Worm (Caenorhabditis elegans): ENCODE data around the gene nas-29.

The nas-29 gene

ce11 chrII:5180272-5180671 is 38.4 kb upstream of the nas-29 start:
- TF ChIP-seq nhr-6 (tag; optimal IDR thresholded peaks at IDR 0.05): no peak
- TF ChIP-seq sem-4 (tag; optimal IDR thresholded peaks at IDR 0.05): no peak
- no peak for TF ChIP-seq unc-55 (GFP tag; optimal IDR thresholded peaks at IDR 0.05)
- TF ChIP-seq Y55F3AM.14 (GFP tag; optimal IDR thresholded peaks at IDR 0.05): no peak
- no peak for TF ChIP-seq elt-1 (tag; optimal IDR thresholded peaks at IDR 0.05)
- TF ChIP-seq nhr-23 (tag; optimal IDR thresholded peaks at IDR 0.05): no peak
- TF ChIP-seq lin-11 (tag; optimal IDR thresholded peaks at IDR 0.05): no peak
- TF ChIP-seq lin-39 (tag; optimal IDR thresholded peaks at IDR 0.05): no peak
- TF ChIP-seq lsy-2 (tag; optimal IDR thresholded peaks at IDR 0.05): no peak
- TF ChIP-seq zag-1 (tag; optimal IDR thresholded peaks at IDR 0.05): no peak
- no peak for TF ChIP-seq nhr-77 (tag; optimal IDR thresholded peaks at IDR 0.05)
- TF ChIP-seq sma-9 (GFP tag; optimal IDR thresholded peaks at IDR 0.05): no peak
- TF ChIP-seq sma-9 (tag; optimal IDR thresholded peaks at IDR 0.05): no peak
- no peak for TF ChIP-seq ceh-82 (tag; optimal IDR thresholded peaks at IDR 0.05)
- no peak for TF ChIP-seq ZK546.5 (tag; optimal IDR thresholded peaks at IDR 0.05)
- no peak for TF ChIP-seq mab-5 (tag; optimal IDR thresholded peaks at IDR 0.05)

- TF ChIP-seq ztf-4 (tag; optimal IDR thresholded peaks at IDR 0.05) (no peak), ZK546.5 (tag; optimal IDR thresholded peaks at IDR 0.05) (no peak), crh-2 (tag; optimal IDR thresholded peaks at IDR 0.05) (no peak), mdl-1 (tag; optimal IDR thresholded peaks at IDR 0.05) (no peak), ama-1 (optimal IDR thresholded peaks at IDR 0.05) (peak; percentile 23), sem-4 (tag; optimal IDR thresholded peaks at IDR 0.05) (no peak), ztf-11 (tag; optimal IDR thresholded peaks at IDR 0.05) (no peak)
Observed at ce11 chrII:5178609-5179008, 36.8 kb upstream of the nas-29 start.

ce11 chrII:5177902-5178301 is 36.1 kb upstream of the nas-29 start, which contains the start of gene C27D6.12:
TSS of gene C27D6.12 (minus strand) at chrII:5178002.
- TF ChIP-seq skn-1 (tag; optimal IDR thresholded peaks at IDR 0.05) (no peak), mab-5 (tag; optimal IDR thresholded peaks at IDR 0.05) (no peak), nhr-11 (tag; optimal IDR thresholded peaks at IDR 0.05) (no peak), dmd-4 (tag; optimal IDR thresholded peaks at IDR 0.05) (no peak), ztf-11 (tag; optimal IDR thresholded peaks at IDR 0.05) (no peak), zag-1 (tag; optimal IDR thresholded peaks at IDR 0.05) (no peak), sma-3 (GFP tag; optimal IDR thresholded peaks at IDR 0.05) (no peak), mbf-1 (tag; optimal IDR thresholded peaks at IDR 0.05) (no peak), mdl-1 (tag; optimal IDR thresholded peaks at IDR 0.05) (no peak), crh-2 (tag; optimal IDR thresholded peaks at IDR 0.05) (no peak), ceh-82 (tag; optimal IDR thresholded peaks at IDR 0.05) (no peak), fos-1 (tag; optimal IDR thresholded peaks at IDR 0.05) (no peak), lin-11 (tag; optimal IDR thresholded peaks at IDR 0.05) (no peak), nhr-12 (tag; optimal IDR thresholded peaks at IDR 0.05) (no peak)

ce11 chrII:5176934-5177333 is 35.1 kb upstream of the nas-29 start:
- TF ChIP-seq peb-1 (tag; optimal IDR thresholded peaks at IDR 0.05) (no peak), fos-1 (tag; optimal IDR thresholded peaks at IDR 0.05) (no peak), dmd-4 (tag; optimal IDR thresholded peaks at IDR 0.05) (no peak), ama-1 (optimal IDR thresholded peaks at IDR 0.05) (no peak), nhr-25 (tag; optimal IDR thresholded peaks at IDR 0.05) (no peak), sma-3 (GFP tag; optimal IDR thresholded peaks at IDR 0.05) (no peak), ztf-4 (tag; optimal IDR thresholded peaks at IDR 0.05) (no peak), elt-3 (tag; optimal IDR thresholded peaks at IDR 0.05) (no peak), mab-5 (tag; optimal IDR thresholded peaks at IDR 0.05) (no peak), elt-1 (tag; optimal IDR thresholded peaks at IDR 0.05) (no peak), egl-27 (tag; optimal IDR thresholded peaks at IDR 0.05) (no peak), Y55F3AM.14 (GFP tag; optimal IDR thresholded peaks at IDR 0.05) (no peak), lin-11 (tag; optimal IDR thresholded peaks at IDR 0.05) (no peak)

ce11 chrII:5174370-5174769 is 32.5 kb upstream of the nas-29 start, which contains the start of gene C27D6.3:
TSS of gene C27D6.3 (minus strand) at chrII:5174470.
- TF ChIP-seq lsy-2 (tag; optimal IDR thresholded peaks at IDR 0.05): no peak
- no peak for TF ChIP-seq nhr-12 (tag; optimal IDR thresholded peaks at IDR 0.05)
- TF ChIP-seq unc-62 (GFP tag; optimal IDR thresholded peaks at IDR 0.05): no peak
- no peak for TF ChIP-seq mab-5 (tag; optimal IDR thresholded peaks at IDR 0.05)
- no peak for TF ChIP-seq elt-1 (tag; optimal IDR thresholded peaks at IDR 0.05)
- TF ChIP-seq C34F6.9 (tag; optimal IDR thresholded peaks at IDR 0.05): no peak
- no peak for TF ChIP-seq F13H6.1 (tag; optimal IDR thresholded peaks at IDR 0.05)
- no peak for TF ChIP-seq ztf-1 (GFP tag; conservative IDR thresholded peaks at IDR 0.05)
